Worm (Caenorhabditis elegans) whole organism, late embryonic: ENCODE data around the gene pyt-1.

Experiments
- F13H6.1 ChIP-seq: sonication (generic microtip); optimal IDR thresholded peaks from 2 replicates; lab custom pipeline; 2016; ENCODE audit warnings: missing genetic modification characterization, missing compliant biosample characterization
- ceh-14 ChIP-seq: sonication (generic microtip); optimal IDR thresholded peaks from 2 replicates; lab custom pipeline; 2016; ENCODE audit warnings: missing genotype, missing genetic modification characterization, missing compliant biosample characterization
- ceh-34 ChIP-seq: sonication (generic microtip); optimal IDR thresholded peaks from 2 replicates; lab custom pipeline; 2016; ENCODE audit warnings: mild to moderate bottlenecking, missing genetic modification characterization, missing compliant biosample characterization
- ceh-45 ChIP-seq: fragments of 200-800 bp; sonication (Bioruptor generic); IDR thresholded peaks from 2 replicates; pipeline ENCODE4 v1.3.6; 2022; ENCODE audit warnings: missing genetic modification reagents, missing genetic modification characterization, missing compliant biosample characterization
- ceh-9 ChIP-seq: sonication (generic microtip); optimal IDR thresholded peaks from 2 replicates; lab custom pipeline; 2016; ENCODE audit warnings: mild to moderate bottlenecking, missing genetic modification characterization, inconsistent platforms, missing compliant biosample characterization
- dmd-4 ChIP-seq: sonication (generic microtip); optimal IDR thresholded peaks from 2 replicates; lab custom pipeline; 2016; ENCODE audit warnings: borderline replicate concordance, missing genetic modification characterization, missing compliant biosample characterization
- elt-2 ChIP-seq: sonication (generic microtip); optimal IDR thresholded peaks from 2 replicates; lab custom pipeline; 2016; ENCODE audit warnings: missing genetic modification reagents, missing genetic modification characterization, missing compliant biosample characterization
- hlh-30 ChIP-seq: sonication (generic microtip); optimal IDR thresholded peaks from 2 replicates; lab custom pipeline; 2017; ENCODE audit warnings: antibody characterized with exemption, missing genetic modification characterization, missing compliant biosample characterization; ENCODE audit not compliant: insufficient read depth
- nfya-1 ChIP-seq: sonication (generic microtip); optimal IDR thresholded peaks from 2 replicates; lab custom pipeline; 2017; ENCODE audit warnings: missing genetic modification characterization, mild to moderate bottlenecking, missing compliant biosample characterization, antibody characterized with exemption, moderate library complexity
- nhr-11 ChIP-seq: fragments of 150-350 bp; optimal IDR thresholded peaks from 2 replicates; lab custom pipeline; 2014; ENCODE audit warnings: missing biosample characterization, missing genetic modification characterization

- TF ChIP-seq ceh-9 (tag; lab: Kevin White, UChicago) (no peak), dmd-4 (tag; lab: Kevin White, UChicago) (no peak), nhr-11 (tag; lab: Kevin White, UChicago) (no peak), ceh-34 (no peak), ceh-14 (no peak), nfya-1 (no peak), ceh-45 (GFP tag; lab: Robert Waterston, UW) (no peak), elt-2 (tag; lab: Kevin White, UChicago) (no peak), F13H6.1 (tag; lab: Kevin White, UChicago) (no peak), hlh-30 (tag; lab: Kevin White, UChicago) (no peak)
Observed at ce11 chrV:10266050-10266449, 36.9 kb upstream of the pyt-1 start.
